Worm (Caenorhabditis elegans) whole organism, L1 larva: Measurements from ENCODE around the gene ceh-38.

Experiments
- C04F5.9 ChIP-seq: sonication (generic microtip); optimal IDR thresholded peaks from 2 replicates; lab custom pipeline; 2016; ENCODE audit warnings: missing genetic modification characterization, missing compliant biosample characterization
- aha-1 ChIP-seq: fragments of 150-350 bp; optimal IDR thresholded peaks from 2 replicates; lab custom pipeline; 2014; ENCODE audit warnings: missing biosample characterization, missing genetic modification characterization
- alr-1 ChIP-seq: fragments of 200-800 bp; sonication (Bioruptor generic); optimal IDR thresholded peaks from 2 replicates; lab custom pipeline; 2018; ENCODE audit warnings: borderline replicate concordance, mild to moderate bottlenecking, missing genetic modification characterization, missing compliant biosample characterization
- ama-1 ChIP-seq: fragments of 150-350 bp; optimal IDR thresholded peaks from 2 replicates; lab custom pipeline; 2014
- blmp-1 ChIP-seq: fragments of 150-350 bp; optimal IDR thresholded peaks from 2 replicates; lab custom pipeline; 2014; ENCODE audit warnings: missing biosample characterization, missing genetic modification characterization
- ceh-63 ChIP-seq: fragments of 200-800 bp; sonication (Bioruptor generic); optimal IDR thresholded peaks from 2 replicates; lab custom pipeline; 2018; ENCODE audit warnings: mild to moderate bottlenecking, missing genetic modification characterization, missing compliant biosample characterization
- ceh-8 ChIP-seq: fragments of 200-800 bp; sonication (Bioruptor generic); optimal IDR thresholded peaks from 2 replicates; lab custom pipeline; 2018; ENCODE audit warnings: mild to moderate bottlenecking, missing genetic modification characterization, moderate library complexity, missing compliant biosample characterization
- ceh-82 ChIP-seq, 3 experiments: fragments of 150-350 bp in 1 of 3; sonication (generic microtip) in 2 of 3; optimal IDR thresholded peaks; 2 replicates each; lab custom pipeline; 2014 to 2017; ENCODE audit warnings: missing biosample characterization in 3 of 3, missing genetic modification characterization in 3 of 3
- ceh-90 ChIP-seq: sonication (generic microtip); optimal IDR thresholded peaks from 2 replicates; lab custom pipeline; 2016; ENCODE audit warnings: missing genetic modification characterization, missing compliant biosample characterization
- ces-1 ChIP-seq: fragments of 150-350 bp; optimal IDR thresholded peaks from 2 replicates; lab custom pipeline; 2014; ENCODE audit warnings: missing biosample characterization, missing genetic modification reagents, missing genetic modification characterization
- efl-3 ChIP-seq: fragments of 200-800 bp; sonication (Bioruptor generic); optimal IDR thresholded peaks from 2 replicates; lab custom pipeline; 2018; ENCODE audit warnings: mild to moderate bottlenecking, missing genetic modification characterization, missing compliant biosample characterization
- egl-27 ChIP-seq, 2 experiments: fragments of 150-350 bp in 1 of 2; sonication (generic microtip); optimal IDR thresholded peaks; 3 replicates each; lab custom pipeline; 2017 to 2018; ENCODE audit warnings: missing biosample characterization in 2 of 2, missing genetic modification characterization in 2 of 2, missing genetic modification reagents in 2 of 2
- elt-2 ChIP-seq: sonication (generic microtip); optimal IDR thresholded peaks from 2 replicates; lab custom pipeline; 2016; ENCODE audit warnings: missing genetic modification characterization, mild to moderate bottlenecking, inconsistent platforms, missing compliant biosample characterization, missing genetic modification reagents
- elt-3 ChIP-seq, 6 experiments: fragments of 150-350 bp in 1 of 6; sonication (generic microtip); optimal IDR thresholded peaks; 2 replicates each; lab custom pipeline; 2017 to 2018; ENCODE audit warnings: missing biosample characterization in 6 of 6, missing genetic modification characterization in 6 of 6, inconsistent platforms in 1 of 6
- fkh-4 ChIP-seq: sonication (generic microtip); optimal IDR thresholded peaks from 2 replicates; lab custom pipeline; 2016; ENCODE audit warnings: missing compliant biosample characterization, missing genetic modification characterization, borderline replicate concordance
- fkh-8 ChIP-seq: sonication (generic microtip); optimal IDR thresholded peaks from 2 replicates; lab custom pipeline; 2016; ENCODE audit warnings: mild to moderate bottlenecking, missing genetic modification characterization, missing compliant biosample characterization
- fos-1 ChIP-seq: fragments of 150-350 bp; optimal IDR thresholded peaks from 2 replicates; lab custom pipeline; 2014; ENCODE audit warnings: missing biosample characterization, missing genetic modification characterization
- grh-1 ChIP-seq: fragments of 200-800 bp; sonication (Bioruptor generic); IDR thresholded peaks from 2 replicates; pipeline ENCODE4 v1.3.6; 2022; ENCODE audit warnings: missing genetic modification reagents, missing genetic modification characterization, missing compliant biosample characterization
- hlh-17 ChIP-seq: fragments of 200-800 bp; sonication (Bioruptor generic); optimal IDR thresholded peaks from 2 replicates; lab custom pipeline; 2018; ENCODE audit warnings: missing genetic modification characterization, mild to moderate bottlenecking, missing compliant biosample characterization, moderate library complexity, borderline replicate concordance
- irx-1 ChIP-seq: sonication (generic microtip); optimal IDR thresholded peaks from 2 replicates; lab custom pipeline; 2016; ENCODE audit warnings: missing genetic modification characterization, missing compliant biosample characterization
- jun-1 ChIP-seq: fragments of 150-350 bp; optimal IDR thresholded peaks from 2 replicates; lab custom pipeline; 2014; ENCODE audit warnings: missing biosample characterization, missing genetic modification reagents, missing genetic modification characterization
- lin-13 ChIP-seq: fragments of 150-350 bp; optimal IDR thresholded peaks from 2 replicates; lab custom pipeline; 2014; ENCODE audit warnings: missing biosample characterization, missing genetic modification reagents, missing genetic modification characterization
- lin-14 ChIP-seq: fragments of 200-800 bp; sonication (Bioruptor generic); optimal IDR thresholded peaks from 2 replicates; lab custom pipeline; 2018; ENCODE audit warnings: mild to moderate bottlenecking, missing genetic modification characterization, moderate library complexity, missing compliant biosample characterization
- lin-35 ChIP-seq, 2 experiments: fragments of 150-350 bp; optimal IDR thresholded peaks; 2 replicates each; lab custom pipeline; 2014; ENCODE audit warnings: missing biosample characterization in 2 of 2, missing genetic modification characterization in 2 of 2, missing genetic modification reagents in 2 of 2
- lir-3 ChIP-seq: sonication (generic microtip); optimal IDR thresholded peaks from 2 replicates; lab custom pipeline; 2016; ENCODE audit warnings: mild to moderate bottlenecking, missing genetic modification characterization, moderate library complexity, missing compliant biosample characterization; ENCODE audit not compliant: poor library complexity
- lsy-2 ChIP-seq, 2 experiments: fragments of 150-350 bp; optimal IDR thresholded peaks; 2 replicates each; lab custom pipeline; 2014; ENCODE audit warnings: missing biosample characterization in 2 of 2, missing genetic modification characterization in 2 of 2
- mdl-1 ChIP-seq, 2 experiments: fragments of 150-350 bp; optimal IDR thresholded peaks; 2 replicates each; lab custom pipeline; 2014 to 2017; ENCODE audit warnings: missing biosample characterization in 2 of 2, missing genetic modification characterization in 2 of 2, inconsistent platforms in 1 of 2
- mef-2 ChIP-seq: fragments of 150-350 bp; optimal IDR thresholded peaks from 2 replicates; lab custom pipeline; 2014; ENCODE audit warnings: missing biosample characterization, missing genetic modification characterization
- nhr-11 ChIP-seq: fragments of 150-350 bp; optimal IDR thresholded peaks from 2 replicates; lab custom pipeline; 2014; ENCODE audit warnings: missing biosample characterization, missing genetic modification characterization
- nhr-12 ChIP-seq: sonication (generic microtip); optimal IDR thresholded peaks from 2 replicates; lab custom pipeline; 2017; ENCODE audit warnings: missing biosample characterization, missing genetic modification characterization
- nhr-237 ChIP-seq: fragments of 150-350 bp; optimal IDR thresholded peaks from 2 replicates; lab custom pipeline; 2014; ENCODE audit warnings: missing biosample characterization, missing genetic modification characterization
- nhr-28 ChIP-seq: fragments of 150-350 bp; optimal IDR thresholded peaks from 2 replicates; lab custom pipeline; 2014; ENCODE audit warnings: missing biosample characterization, missing genetic modification characterization
- nhr-47 ChIP-seq: sonication (generic microtip); optimal IDR thresholded peaks from 2 replicates; lab custom pipeline; 2016; ENCODE audit warnings: mild to moderate bottlenecking, missing genetic modification characterization, moderate library complexity, missing compliant biosample characterization
- nhr-84 ChIP-seq: sonication (generic microtip); optimal IDR thresholded peaks from 2 replicates; lab custom pipeline; 2017; ENCODE audit warnings: missing biosample characterization, missing genetic modification characterization
- nhr-85 ChIP-seq: sonication (generic microtip); peaks from one replicate; lab custom pipeline; 2016; ENCODE audit warnings: missing genetic modification characterization, inconsistent platforms, missing compliant biosample characterization
- nhr-90 ChIP-seq: sonication (generic microtip); optimal IDR thresholded peaks from 2 replicates; lab custom pipeline; 2016; ENCODE audit warnings: mild to moderate bottlenecking, missing genetic modification characterization, missing compliant biosample characterization; ENCODE audit not compliant: poor library complexity
- pax-3 ChIP-seq: fragments of 200-800 bp; sonication (Bioruptor generic); optimal IDR thresholded peaks from 2 replicates; lab custom pipeline; 2018; ENCODE audit warnings: mild to moderate bottlenecking, missing genetic modification characterization, moderate library complexity, missing compliant biosample characterization
- pqm-1 ChIP-seq: sonication (generic microtip); optimal IDR thresholded peaks from 3 replicates; lab custom pipeline; 2017; ENCODE audit warnings: missing biosample characterization, missing genetic modification characterization
- rnt-1 ChIP-seq: sonication (generic microtip); optimal IDR thresholded peaks from 2 replicates; lab custom pipeline; 2016; ENCODE audit warnings: mild to moderate bottlenecking, missing genetic modification characterization, moderate library complexity, missing compliant biosample characterization
- skn-1 ChIP-seq: fragments of 150-350 bp; optimal IDR thresholded peaks from 2 replicates; lab custom pipeline; 2014; ENCODE audit warnings: missing biosample characterization, missing genetic modification characterization
- snpc-4 ChIP-seq: fragments of 150-350 bp; optimal IDR thresholded peaks from 2 replicates; lab custom pipeline; 2014; ENCODE audit warnings: missing biosample characterization, missing genetic modification characterization
- snu-23 ChIP-seq: sonication (generic microtip); optimal IDR thresholded peaks from 2 replicates; lab custom pipeline; 2016; ENCODE audit warnings: missing genetic modification characterization, missing compliant biosample characterization
- sox-4 ChIP-seq: sonication (generic microtip); optimal IDR thresholded peaks from 2 replicates; lab custom pipeline; 2016; ENCODE audit warnings: missing genetic modification characterization, missing compliant biosample characterization
- swsn-7 ChIP-seq: sonication (generic microtip); optimal IDR thresholded peaks from 2 replicates; lab custom pipeline; 2016; ENCODE audit warnings: missing genetic modification characterization, missing compliant biosample characterization
- tlp-1 ChIP-seq: fragments of 150-350 bp; optimal IDR thresholded peaks from 2 replicates; lab custom pipeline; 2014; ENCODE audit warnings: missing biosample characterization, missing genetic modification characterization
- unc-130 ChIP-seq: fragments of 150-350 bp; optimal IDR thresholded peaks from 2 replicates; lab custom pipeline; 2017; ENCODE audit warnings: missing biosample characterization, missing genetic modification characterization, inconsistent platforms
- unc-30 ChIP-seq: sonication (generic microtip); optimal IDR thresholded peaks from 2 replicates; lab custom pipeline; 2017; ENCODE audit warnings: missing biosample characterization, missing genetic modification characterization
- unc-62 ChIP-seq: fragments of 150-350 bp; optimal IDR thresholded peaks from 2 replicates; lab custom pipeline; 2014; ENCODE audit warnings: missing biosample characterization, missing genetic modification reagents, missing genetic modification characterization
- vab-15 ChIP-seq: sonication (generic microtip); optimal IDR thresholded peaks from 2 replicates; lab custom pipeline; 2017; ENCODE audit warnings: missing genotype, mild to moderate bottlenecking, missing genetic modification characterization, missing compliant biosample characterization
- xbp-1 ChIP-seq: sonication (generic microtip); optimal IDR thresholded peaks from 2 replicates; lab custom pipeline; 2016; ENCODE audit warnings: missing genetic modification characterization, missing compliant biosample characterization
- zag-1 ChIP-seq: fragments of 150-350 bp; optimal IDR thresholded peaks from 2 replicates; lab custom pipeline; 2014; ENCODE audit warnings: missing biosample characterization, missing genetic modification characterization

The ceh-38 gene

DNA sequence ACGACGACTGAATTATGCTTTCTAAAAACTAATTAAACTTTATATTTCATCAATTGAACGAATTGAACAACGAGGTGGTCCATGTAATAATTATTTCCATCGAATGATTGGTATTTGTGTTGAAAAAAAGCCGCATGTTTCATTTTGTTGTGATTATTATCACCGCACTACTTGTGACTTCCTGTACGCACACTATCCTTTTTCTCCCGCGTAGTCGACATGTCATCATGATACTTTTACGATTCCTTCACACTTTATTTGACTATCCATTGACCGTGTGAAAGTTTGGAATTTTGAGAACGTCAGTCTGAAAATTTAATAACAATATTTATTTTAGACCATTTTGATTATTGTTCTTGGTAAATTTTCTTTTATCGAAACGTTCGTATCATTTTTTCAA, 23.7 kb upstream of the ceh-38 start, which contains the start of gene F22D3.4:
F22D3.4 (minus strand) TSS at position 1 of the 400 bp plus-strand sequence.
- no peak for TF ChIP-seq elt-2
- peak in 1 of 2 experiments; percentile 30 for TF ChIP-seq lin-35 (GFP tag; optimal IDR thresholded peaks at IDR 0.05; lab: Kevin White, UChicago)
- peak; percentile 14 for TF ChIP-seq blmp-1 (tag; lab: Kevin White, UChicago)
- TF ChIP-seq ceh-82 (tag; optimal IDR thresholded peaks at IDR 0.05; lab: Kevin White, UChicago): no peak

DNA sequence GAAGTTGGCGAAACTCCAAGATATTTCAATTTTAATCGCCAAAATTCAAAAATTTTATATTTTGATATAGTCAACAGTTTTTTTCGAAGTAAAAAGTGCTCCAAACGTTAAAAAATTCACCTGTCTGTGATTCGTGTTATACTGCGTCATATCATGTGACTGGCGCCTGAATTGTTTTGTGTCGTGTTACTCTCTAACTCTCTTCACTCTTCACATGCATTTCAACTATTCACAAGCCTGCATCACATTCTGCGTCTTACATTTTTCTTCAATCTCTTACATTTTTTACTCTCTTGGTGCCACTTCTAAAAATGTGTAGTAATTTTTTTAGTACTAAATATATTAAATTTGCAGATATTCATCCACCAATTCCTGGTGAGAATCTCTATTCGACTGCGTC, 22.9 kb upstream of the ceh-38 start, which contains the start of gene flcn-1:
flcn-1 (plus strand) TSS at position 348 of the 400 bp plus-strand sequence.
- peak; percentile 29 for TF ChIP-seq lin-13 (GFP tag; lab: Kevin White, UChicago)
- TF ChIP-seq vab-15: no peak
- no peak for TF ChIP-seq ces-1 (GFP tag; lab: Kevin White, UChicago)
- no peak for TF ChIP-seq ceh-63
- TF ChIP-seq nhr-90 (tag; lab: Kevin White, UChicago): peak; percentile 41
- peak in 1 of 3 experiments; percentile 10 for TF ChIP-seq ceh-82 (tag; optimal IDR thresholded peaks at IDR 0.05; lab: Kevin White, UChicago)
- peak; percentile 61 for TF ChIP-seq swsn-7
- TF ChIP-seq pqm-1: no peak
- no peak for TF ChIP-seq jun-1 (tag; lab: Kevin White, UChicago)
- no peak for TF ChIP-seq nhr-28
- TF ChIP-seq pax-3 (tag; lab: Kevin White, UChicago): no peak
- TF ChIP-seq alr-1 (tag; lab: Kevin White, UChicago): no peak
- no peak for TF ChIP-seq hlh-17 (GFP tag; lab: Kevin White, UChicago)
- TF ChIP-seq ceh-8 (GFP tag; lab: Kevin White, UChicago): no peak
- TF ChIP-seq mef-2 (tag; lab: Kevin White, UChicago): no peak
- no peak for TF ChIP-seq elt-3 (tag; optimal IDR thresholded peaks at IDR 0.05; lab: Kevin White, UChicago)
- peak; percentile 81 for TF ChIP-seq fkh-8 (tag; lab: Kevin White, UChicago)
- TF ChIP-seq tlp-1: no peak
- no peak for TF ChIP-seq ceh-90 (tag; lab: Kevin White, UChicago)
- peak; percentile 74 for TF ChIP-seq snu-23
- peak; percentile 55 to 60 for TF ChIP-seq lin-35 (GFP tag; optimal IDR thresholded peaks at IDR 0.05; lab: Kevin White, UChicago)
- no peak for TF ChIP-seq nhr-237 (tag; lab: Kevin White, UChicago)
- peak; percentile 67 for TF ChIP-seq nhr-47 (tag; lab: Kevin White, UChicago)
- TF ChIP-seq unc-130 (tag; lab: Kevin White, UChicago): peak; percentile 20
- no peak for TF ChIP-seq ama-1 (lab: Kevin White, UChicago)
- no peak for TF ChIP-seq zag-1 (tag; lab: Kevin White, UChicago)
- TF ChIP-seq efl-3 (GFP tag; lab: Kevin White, UChicago): no peak
- no peak for TF ChIP-seq egl-27 (tag; optimal IDR thresholded peaks at IDR 0.05; lab: Kevin White, UChicago)
- no peak for TF ChIP-seq nhr-12 (tag; lab: Kevin White, UChicago)
- TF ChIP-seq fos-1 (tag; lab: Kevin White, UChicago): peak; percentile 15
- no peak for TF ChIP-seq mdl-1 (tag; optimal IDR thresholded peaks at IDR 0.05; lab: Kevin White, UChicago)
- TF ChIP-seq lir-3: peak; percentile 9
- TF ChIP-seq lin-14: peak; percentile 85
- TF ChIP-seq skn-1 (tag; lab: Kevin White, UChicago): no peak
- no peak for TF ChIP-seq nhr-11 (tag; lab: Kevin White, UChicago)
- TF ChIP-seq C04F5.9: peak; percentile 68
- TF ChIP-seq sox-4: peak; percentile 17
- no peak for TF ChIP-seq grh-1
- TF ChIP-seq unc-30 (tag; lab: Kevin White, UChicago): no peak
- TF ChIP-seq unc-62 (GFP tag; lab: Kevin White, UChicago): no peak
- peak; percentile 34 for TF ChIP-seq irx-1 (tag; lab: Kevin White, UChicago)
- no peak for TF ChIP-seq fkh-4 (tag; lab: Kevin White, UChicago)
- TF ChIP-seq lsy-2 (tag; optimal IDR thresholded peaks at IDR 0.05; lab: Kevin White, UChicago): peak; percentile 35 to 67
- peak; percentile 49 for TF ChIP-seq xbp-1
- TF ChIP-seq nhr-85 (tag; lab: Kevin White, UChicago): peak; percentile 52
- TF ChIP-seq rnt-1 (tag; lab: Kevin White, UChicago): peak; percentile 40
- no peak for TF ChIP-seq nhr-84 (tag; lab: Kevin White, UChicago)
- peak; percentile 15 for TF ChIP-seq snpc-4 (tag; lab: Kevin White, UChicago)
- TF ChIP-seq aha-1 (tag; lab: Kevin White, UChicago): no peak
